Worm (Caenorhabditis elegans) whole organism, young adult: Measurements from ENCODE around the gene sre-48.

Source experiments
- F57A8.1 ChIP-seq: fragments of 200-800 bp; sonication (Bioruptor generic); optimal IDR thresholded peaks from 2 replicates; lab custom pipeline; 2018; ENCODE audit warnings: mild to moderate bottlenecking, missing genetic modification characterization, moderate library complexity, missing compliant biosample characterization
- ZK185.1 ChIP-seq: sonication (generic microtip); optimal IDR thresholded peaks from 2 replicates; lab custom pipeline; 2016; ENCODE audit warnings: mild to moderate bottlenecking, missing genetic modification characterization, missing compliant biosample characterization; ENCODE audit not compliant: poor library complexity, severe bottlenecking
- ceh-91 ChIP-seq: fragments of 200-800 bp; sonication (Bioruptor generic); IDR thresholded peaks from 2 replicates; pipeline ENCODE4 v1.3.6; 2022; ENCODE audit warnings: missing genetic modification reagents, missing genetic modification characterization, missing compliant biosample characterization
- chd-7 ChIP-seq: sonication (generic microtip); optimal IDR thresholded peaks from 2 replicates; lab custom pipeline; 2016; ENCODE audit warnings: mild to moderate bottlenecking, missing genetic modification characterization, moderate library complexity, missing compliant biosample characterization
- lsl-1 ChIP-seq: fragments of 200-800 bp; sonication (Bioruptor generic); optimal IDR thresholded peaks from 2 replicates; lab custom pipeline; 2018; ENCODE audit warnings: mild to moderate bottlenecking, missing genetic modification characterization, moderate library complexity, missing compliant biosample characterization
- unc-62 ChIP-seq: fragments of 150-350 bp; optimal IDR thresholded peaks from 2 replicates; lab custom pipeline; 2014; ENCODE audit warnings: missing biosample characterization, missing genetic modification reagents, missing genetic modification characterization
- xnd-1 ChIP-seq: sonication (generic microtip); optimal IDR thresholded peaks from 2 replicates; lab custom pipeline; 2016; ENCODE audit warnings: missing genotype, missing genetic modification reagents, missing genetic modification characterization, missing compliant biosample characterization

sre-48 gene

DNA sequence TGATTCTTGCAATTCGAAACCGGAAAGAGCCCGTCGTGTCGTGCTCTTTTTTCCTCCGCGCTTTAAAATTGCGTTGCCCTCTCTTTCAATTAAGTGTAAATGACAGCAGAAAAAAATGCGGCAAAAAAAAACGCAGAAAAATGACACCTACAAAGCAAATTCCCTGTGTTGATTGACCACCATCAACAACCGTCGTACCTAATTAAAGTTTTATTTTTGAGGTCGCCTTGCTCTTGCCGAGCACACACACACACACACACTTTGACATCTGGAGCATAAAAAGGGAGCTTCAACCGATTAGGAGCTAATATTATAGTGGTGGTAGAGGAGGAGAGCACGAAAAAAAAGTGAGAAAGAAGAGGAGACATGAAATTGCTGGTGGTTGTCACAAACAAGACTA lies 43.8 kb downstream of the sre-48 start (continued):
- no peak for TF ChIP-seq F57A8.1 (GFP tag; lab: Kevin White, UChicago)

DNA sequence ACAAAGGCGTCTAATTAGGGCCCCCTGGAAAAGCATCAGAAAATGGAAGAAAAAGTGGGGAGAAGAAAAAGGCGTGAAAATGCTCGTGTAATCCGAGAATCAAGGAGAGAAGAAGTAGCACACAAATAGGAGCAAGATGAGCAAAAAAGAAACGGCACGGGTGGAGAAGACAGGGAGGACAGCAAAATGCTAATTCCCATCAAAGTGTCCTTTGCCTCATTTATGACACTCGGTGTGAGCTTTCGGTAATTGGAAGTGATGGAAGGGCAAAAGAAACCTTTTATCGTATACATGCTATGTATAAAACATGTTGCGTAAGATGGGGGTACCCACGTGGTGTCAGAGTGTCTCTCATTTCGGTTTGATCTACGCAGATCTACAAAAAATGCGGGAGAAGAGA lies 46.1 kb downstream of the sre-48 start:
- TF ChIP-seq chd-7 (tag; lab: Kevin White, UChicago) (no peak), unc-62 (GFP tag; lab: Kevin White, UChicago) (no peak)

DNA sequence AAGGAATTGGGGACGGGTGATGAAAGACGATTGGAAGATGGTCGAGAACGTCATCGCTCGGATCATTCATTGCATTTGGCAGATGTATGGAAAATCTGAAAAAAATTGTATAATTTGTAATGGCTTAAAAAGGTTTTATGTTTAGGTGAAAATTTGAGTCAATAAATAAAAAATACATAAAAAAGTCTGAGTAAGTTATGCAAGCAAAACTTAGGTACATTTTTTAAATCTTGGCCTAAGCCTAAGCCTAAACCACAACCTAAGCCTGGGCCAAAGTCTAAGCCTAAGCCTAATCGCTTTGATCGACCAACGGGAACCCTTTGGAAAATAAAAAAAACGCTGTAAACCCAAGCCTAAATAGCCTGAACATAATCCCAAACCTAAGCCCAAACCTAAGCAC lies 47.7 kb downstream of the sre-48 start, which contains the start of gene hot-3:
TSS of gene hot-3 (minus strand) at position 101 of the 400 bp plus-strand sequence.
- TF ChIP-seq ZK185.1 (tag; lab: Kevin White, UChicago) (no peak), ceh-91 (no peak), xnd-1 (tag; lab: Kevin White, UChicago) (no peak), lsl-1 (GFP tag; lab: Kevin White, UChicago) (no peak), F57A8.1 (GFP tag; lab: Kevin White, UChicago) (no peak)
